Worm (Caenorhabditis elegans) whole organism, L3 larva: ENCODE results near the gene txdc-9.

Source experiments
- ama-1 ChIP-seq: fragments of 150-350 bp; optimal IDR thresholded peaks from 2 replicates; lab custom pipeline; 2018
- ceh-82 ChIP-seq: fragments of 150-350 bp; optimal IDR thresholded peaks from 2 replicates; lab custom pipeline; 2014; ENCODE audit warnings: missing biosample characterization, missing genetic modification characterization
- fos-1 ChIP-seq: fragments of 150-350 bp; optimal IDR thresholded peaks from 2 replicates; lab custom pipeline; 2014; ENCODE audit warnings: missing biosample characterization, missing genetic modification characterization
- nhr-28 ChIP-seq: fragments of 150-350 bp; optimal IDR thresholded peaks from 2 replicates; lab custom pipeline; 2014; ENCODE audit warnings: missing biosample characterization, missing genetic modification characterization
- tbx-2 ChIP-seq: sonication (generic microtip); optimal IDR thresholded peaks from 2 replicates; lab custom pipeline; 2016; ENCODE audit warnings: mild to moderate bottlenecking, missing genetic modification characterization, missing compliant biosample characterization
- unc-62 ChIP-seq: fragments of 150-350 bp; sonication (generic microtip); optimal IDR thresholded peaks from 4 replicates; lab custom pipeline; 2014; ENCODE audit warnings: missing biosample characterization, missing genetic modification reagents, missing genetic modification characterization
- ztf-11 ChIP-seq: fragments of 150-350 bp; optimal IDR thresholded peaks from 2 replicates; lab custom pipeline; 2014; ENCODE audit warnings: missing biosample characterization, missing genetic modification characterization

DNA sequence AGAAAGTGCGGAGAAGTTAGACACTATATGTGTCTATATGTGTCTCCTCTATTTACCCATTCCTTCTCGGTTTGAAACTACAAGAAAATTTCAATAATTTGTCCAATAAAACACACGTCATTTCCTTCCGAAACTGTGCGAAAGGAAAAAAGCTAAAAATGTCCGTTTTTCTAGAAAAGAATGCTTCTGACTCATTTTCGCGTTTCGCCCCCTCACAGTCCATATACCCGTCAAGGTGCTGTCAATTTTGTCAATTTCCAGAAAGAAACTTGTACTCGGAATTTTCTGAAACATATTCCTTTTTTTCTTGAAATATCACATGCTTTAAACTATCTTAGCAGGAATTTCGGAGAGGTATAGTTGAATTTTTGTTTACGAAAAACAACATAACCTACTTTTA lies 29.2 kb upstream of the txdc-9 start:
- no peak for TF ChIP-seq fos-1 (tag; lab: Kevin White, UChicago)
- no peak for TF ChIP-seq tbx-2 (tag; lab: Kevin White, UChicago)
- TF ChIP-seq ceh-82: no peak
- no peak for TF ChIP-seq nhr-28 (tag; lab: Kevin White, UChicago)
- TF ChIP-seq unc-62: no peak
- no peak for TF ChIP-seq ama-1
- no peak for TF ChIP-seq ztf-11 (tag; lab: Kevin White, UChicago)
